Fruit fly (Drosophila melanogaster) S2 (cell line): ENCODE data around the gene Trm7-34.

Source experiments
- CG8478 ChIP-seq: fragments of >200 bp; optimal IDR thresholded peaks from 2 replicates; lab custom pipeline; 2018
- CTCF ChIP-seq, 2 experiments: fragments of >200 bp; optimal IDR thresholded peaks; 2 replicates each; lab custom pipeline; 2018

- TF ChIP-seq CG8478 (lab: Kevin White, UChicago): no peak
- no peak for TF ChIP-seq CTCF (optimal IDR thresholded peaks at IDR 0.05; lab: Kevin White, UChicago)
Measured at dm6 chr3R:21152856-21153278, 19.2 kb upstream of the Trm7-34 start.
